Fruit fly (Drosophila melanogaster) whole organism, pupa: ENCODE measurements around the gene CG6184.

ENCODE experiments used
- CG14655 ChIP-seq: fragments of 200-800 bp; sonication (Bioruptor generic); optimal IDR thresholded peaks from 3 replicates; lab custom pipeline; 2017; ENCODE audit warnings: mild to moderate bottlenecking, missing biosample characterization, missing genetic modification reagents, missing genetic modification characterization
- CG17806 ChIP-seq: fragments of 200-800 bp; sonication (Bioruptor generic); optimal IDR thresholded peaks from 2 replicates; lab custom pipeline; 2018; ENCODE audit warnings: missing biosample characterization, mild to moderate bottlenecking, missing genetic modification characterization, moderate library complexity
- Ets98B ChIP-seq: fragments of 200-800 bp; sonication (Bioruptor generic); IDR thresholded peaks from 2 replicates; pipeline ENCODE4 v1.3.6; 2022; ENCODE audit warnings: missing biosample characterization, missing genetic modification characterization
- Pif1A ChIP-seq: fragments of 200-800 bp; sonication (Bioruptor generic); optimal IDR thresholded peaks from 3 replicates; lab custom pipeline; 2016; ENCODE audit warnings: missing biosample characterization, missing genetic modification characterization
- Pif1B ChIP-seq: fragments of 200-800 bp; sonication (Bioruptor generic); optimal IDR thresholded peaks from 3 replicates; lab custom pipeline; 2016; ENCODE audit warnings: missing biosample characterization, missing genetic modification characterization
- Snoo ChIP-seq: fragments of 200-800 bp; sonication (Bioruptor generic); optimal IDR thresholded peaks from 3 replicates; lab custom pipeline; 2017; ENCODE audit warnings: missing biosample characterization, mild to moderate bottlenecking, missing genetic modification characterization, inconsistent platforms
- rn ChIP-seq: fragments of 200-800 bp; sonication (Bioruptor generic); IDR thresholded peaks from 2 replicates; pipeline ENCODE4 v1.3.6; 2022; ENCODE audit warnings: missing biosample characterization, missing genetic modification characterization

dm6 chr3R:19679832-19680231 is 22.2 kb upstream of the CG6184 start:
- TF ChIP-seq Pif1A (GFP tag; lab: Kevin White, UChicago) = no peak
- no peak for TF ChIP-seq CG17806 (tag; lab: Kevin White, UChicago)
- no peak for TF ChIP-seq Ets98B (GFP tag; lab: Robert Waterston, UW)
- TF ChIP-seq rn (GFP tag; lab: Robert Waterston, UW) = no peak
- no peak for TF ChIP-seq CG14655 (GFP tag; lab: Kevin White, UChicago)
- TF ChIP-seq Snoo (tag; lab: Kevin White, UChicago) = no peak
- TF ChIP-seq Pif1B (GFP tag; lab: Kevin White, UChicago) = no peak
